Fruit fly (Drosophila melanogaster): ENCODE data around the gene gcm2.

- TF ChIP-seq Dll (optimal IDR thresholded peaks at IDR 0.05), result no peak
- no peak for TF ChIP-seq EcR (GFP tag; optimal IDR thresholded peaks at IDR 0.05)
- TF ChIP-seq usp (GFP tag; optimal IDR thresholded peaks at IDR 0.05), result no peak
- TF ChIP-seq psq (optimal IDR thresholded peaks at IDR 0.05), result no peak
Measured at dm6 chr2L:9565387-9565786, 43.0 kb upstream of the gcm2 start, which contains the start of gene CG46468.

All from whole organism.